Worm (Caenorhabditis elegans) whole organism, midembryonic: ENCODE data around the gene rpl-15.

Experiments
- cog-1 ChIP-seq: sonication (generic microtip); optimal IDR thresholded peaks from 2 replicates; lab custom pipeline; 2016; ENCODE audit warnings: missing genetic modification characterization, missing compliant biosample characterization
- klf-2 ChIP-seq: fragments of 200-800 bp; sonication (Bioruptor generic); conservative IDR thresholded peaks from 2 replicates; pipeline ENCODE4 v1.3.6; 2022; ENCODE audit warnings: missing genetic modification reagents, missing genetic modification characterization, missing compliant biosample characterization
- med-1 ChIP-seq: sonication (generic microtip); optimal IDR thresholded peaks from 2 replicates; lab custom pipeline; 2017; ENCODE audit warnings: missing genetic modification characterization, mild to moderate bottlenecking, missing compliant biosample characterization, antibody characterized with exemption, missing genetic modification reagents; ENCODE audit not compliant: insufficient read depth
- ref-1 ChIP-seq: fragments of 200-800 bp; sonication (Bioruptor generic); conservative IDR thresholded peaks from 2 replicates; pipeline ENCODE4 v1.3.6; 2022; ENCODE audit warnings: missing genetic modification reagents, missing genetic modification characterization, missing compliant biosample characterization
- tab-1 ChIP-seq: fragments of 200-800 bp; sonication (Bioruptor generic); IDR thresholded peaks from 2 replicates; pipeline ENCODE4 v1.3.6; 2022; ENCODE audit warnings: missing genetic modification characterization, missing compliant biosample characterization
- ztf-23 ChIP-seq: fragments of 200-800 bp; sonication (Bioruptor generic); IDR thresholded peaks from 2 replicates; pipeline ENCODE4 v1.3.6; 2022; ENCODE audit warnings: missing genetic modification reagents, missing genetic modification characterization, missing compliant biosample characterization
- ztf-29 ChIP-seq: fragments of 200-800 bp; sonication (Bioruptor generic); IDR thresholded peaks from 2 replicates; pipeline ENCODE4 v1.3.6; 2022; ENCODE audit warnings: missing genetic modification reagents, missing genetic modification characterization, missing compliant biosample characterization

DNA sequence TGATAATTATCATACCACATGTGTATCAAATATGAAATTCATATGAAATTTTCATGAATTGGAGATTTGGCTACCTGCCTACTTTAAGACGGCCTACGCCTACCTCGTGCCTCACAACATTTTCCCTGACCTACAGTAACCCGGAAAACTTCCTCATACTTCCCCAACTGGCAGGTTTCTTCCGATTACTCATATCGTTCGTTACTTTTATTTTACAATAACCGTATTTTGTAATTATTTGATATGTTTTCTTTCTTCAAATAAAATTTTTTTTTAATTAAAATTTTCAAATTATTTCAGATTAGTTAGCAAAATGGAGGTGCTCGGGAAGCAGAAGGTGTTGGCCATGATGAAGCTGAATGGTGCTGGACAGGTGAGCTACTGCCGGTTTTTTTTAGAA is 27.1 kb downstream of the rpl-15 start, which contains the start of gene nhr-76:
- TF ChIP-seq ref-1 (no peak), ztf-29 (no peak), med-1 (no peak), tab-1 (GFP tag; lab: Robert Waterston, UW) (no peak), klf-2 (no peak), ztf-23 (GFP tag; lab: Robert Waterston, UW) (no peak), cog-1 (no peak)
